Fruit fly (Drosophila melanogaster) whole organism, embryonic: ENCODE results near the gene CG15160.

Source experiments
- Asciz ChIP-seq: fragments of 200-800 bp; sonication (Bioruptor generic); optimal IDR thresholded peaks from 2 replicates; lab custom pipeline; 2017; ENCODE audit warnings: missing biosample characterization, mild to moderate bottlenecking, missing genetic modification characterization, missing genetic modification reagents
- CG10209 ChIP-seq: fragments of 200-800 bp; sonication (Bioruptor generic); optimal IDR thresholded peaks from 3 replicates; lab custom pipeline; 2017; ENCODE audit warnings: missing biosample characterization, mild to moderate bottlenecking, missing genetic modification characterization, missing genetic modification reagents
- CG11560 ChIP-seq: fragments of 200-800 bp; sonication (Bioruptor generic); IDR thresholded peaks from 3 replicates; pipeline ENCODE4 v1.3.6; 2022; ENCODE audit warnings: missing biosample characterization, missing genetic modification characterization
- CG12769 ChIP-seq: fragments of 200-800 bp; sonication (Bioruptor generic); optimal IDR thresholded peaks from 2 replicates; lab custom pipeline; 2019; ENCODE audit warnings: missing biosample characterization, mild to moderate bottlenecking, missing genetic modification characterization, moderate library complexity
- CG14667 ChIP-seq: fragments of 200-800 bp; sonication (Bioruptor generic); IDR thresholded peaks from 2 replicates; pipeline ENCODE4 v1.3.6; 2022; ENCODE audit warnings: missing biosample characterization, missing genetic modification characterization
- CG15514 ChIP-seq: fragments of 200-800 bp; sonication (Bioruptor generic); optimal IDR thresholded peaks from 3 replicates; lab custom pipeline; 2017; ENCODE audit warnings: missing biosample characterization, missing genetic modification characterization, mild to moderate bottlenecking, moderate library complexity, missing genetic modification reagents
- CG17568 ChIP-seq: fragments of 200-800 bp; sonication (Bioruptor generic); optimal IDR thresholded peaks from 2 replicates; lab custom pipeline; 2018; ENCODE audit warnings: missing biosample characterization, mild to moderate bottlenecking, missing genetic modification characterization, moderate library complexity
- CG17612 ChIP-seq: fragments of 200-800 bp; sonication (Bioruptor generic); IDR thresholded peaks from 2 replicates; pipeline ENCODE4 v1.3.6; 2022; ENCODE audit warnings: missing biosample characterization, missing genetic modification characterization
- CG1792 ChIP-seq: fragments of 200-800 bp; sonication (Bioruptor generic); optimal IDR thresholded peaks from 2 replicates; lab custom pipeline; 2016; ENCODE audit warnings: missing biosample characterization, missing genetic modification characterization
- CG2875 ChIP-seq: fragments of 200-800 bp; sonication (Bioruptor generic); optimal IDR thresholded peaks from 2 replicates; lab custom pipeline; 2017; ENCODE audit warnings: missing biosample characterization, mild to moderate bottlenecking, missing genetic modification characterization, missing genetic modification reagents
- CG34376 ChIP-seq: fragments of 200-800 bp; sonication (Bioruptor generic); optimal IDR thresholded peaks from 2 replicates; lab custom pipeline; 2018; ENCODE audit warnings: missing biosample characterization, mild to moderate bottlenecking, missing genetic modification characterization
- CG4404 ChIP-seq: fragments of 200-800 bp; sonication (Bioruptor generic); IDR thresholded peaks from 2 replicates; pipeline ENCODE4 v1.3.6; 2022; ENCODE audit warnings: missing biosample characterization, missing genetic modification characterization
- CG6791 ChIP-seq: fragments of 200-800 bp; sonication (Bioruptor generic); IDR thresholded peaks from 3 replicates; pipeline ENCODE4 v1.3.6; 2022; ENCODE audit warnings: missing biosample characterization, missing genetic modification characterization; ENCODE audit not compliant: partially characterized antibody
- CG8359 ChIP-seq: fragments of 200-800 bp; sonication (Bioruptor generic); optimal IDR thresholded peaks from 2 replicates; lab custom pipeline; 2017; ENCODE audit warnings: missing biosample characterization, mild to moderate bottlenecking, missing genetic modification characterization, borderline replicate concordance
- CG8765 ChIP-seq: fragments of 200-800 bp; sonication (Bioruptor generic); IDR thresholded peaks from 2 replicates; pipeline ENCODE4 v1.3.6; 2022; ENCODE audit warnings: missing biosample characterization, missing genetic modification characterization
- CG9727 ChIP-seq: fragments of 200-800 bp; sonication (Bioruptor generic); optimal IDR thresholded peaks from 3 replicates; lab custom pipeline; 2017; ENCODE audit warnings: missing biosample characterization, mild to moderate bottlenecking, missing genetic modification characterization
- Deaf1 ChIP-seq: fragments of 200-800 bp; optimal IDR thresholded peaks from 3 replicates; lab custom pipeline; 2019; ENCODE audit warnings: missing biosample characterization, mild to moderate bottlenecking, missing genetic modification characterization, moderate library complexity
- Fer1 ChIP-seq: fragments of 200-800 bp; sonication (Bioruptor generic); optimal IDR thresholded peaks from 2 replicates; lab custom pipeline; 2017; ENCODE audit warnings: missing biosample characterization, mild to moderate bottlenecking, missing genetic modification characterization
- Hr78 ChIP-seq, 2 experiments: fragments of 200-800 bp in 1 of 2; fragments of >200 bp in 1 of 2; sonication (Bioruptor generic) in 1 of 2; optimal IDR thresholded peaks; 2 replicates each; lab custom pipeline; 2017 to 2019; ENCODE audit warnings: missing biosample characterization in 2 of 2, missing genetic modification characterization in 2 of 2, mild to moderate bottlenecking in 1 of 2, moderate library complexity in 1 of 2
- Lim3 ChIP-seq: fragments of 200-800 bp; sonication (Bioruptor generic); IDR thresholded peaks from 2 replicates; pipeline ENCODE4 v1.3.6; 2022; ENCODE audit warnings: missing biosample characterization, missing genetic modification characterization
- Neu2 ChIP-seq: fragments of 200-800 bp; sonication (Bioruptor generic); optimal IDR thresholded peaks from 3 replicates; lab custom pipeline; 2016; ENCODE audit warnings: missing biosample characterization, missing genetic modification characterization, borderline replicate concordance
- Oli ChIP-seq: fragments of 200-800 bp; sonication (Bioruptor generic); optimal IDR thresholded peaks from 2 replicates; lab custom pipeline; 2018; ENCODE audit warnings: missing biosample characterization, mild to moderate bottlenecking, missing genetic modification characterization, moderate library complexity
- Vsx1 ChIP-seq: fragments of 200-800 bp; sonication (Bioruptor generic); optimal IDR thresholded peaks from 2 replicates; lab custom pipeline; 2017; ENCODE audit warnings: missing biosample characterization, mild to moderate bottlenecking, missing genetic modification characterization, missing genetic modification reagents
- Xrp1 ChIP-seq: fragments of 200-800 bp; sonication (Bioruptor generic); IDR thresholded peaks from 2 replicates; pipeline ENCODE4 v1.3.6; 2022; ENCODE audit warnings: missing biosample characterization, missing genetic modification characterization
- ap ChIP-seq: fragments of 200-800 bp; sonication (Bioruptor generic); IDR thresholded peaks from 2 replicates; pipeline ENCODE4 v1.3.6; 2022; ENCODE audit warnings: missing biosample characterization, missing genetic modification characterization
- caup ChIP-seq: fragments of 200-800 bp; sonication (Bioruptor generic); optimal IDR thresholded peaks from 3 replicates; lab custom pipeline; 2017; ENCODE audit warnings: missing biosample characterization, mild to moderate bottlenecking, missing genetic modification characterization, moderate library complexity; ENCODE audit not compliant: severe bottlenecking
- cwo ChIP-seq: fragments of 200-800 bp; sonication (Bioruptor generic); optimal IDR thresholded peaks from 3 replicates; lab custom pipeline; 2017; ENCODE audit warnings: missing biosample characterization, missing genetic modification characterization, mild to moderate bottlenecking, moderate library complexity, missing genetic modification reagents
- da ChIP-seq: fragments of 200-800 bp; sonication (Bioruptor generic); optimal IDR thresholded peaks from 2 replicates; lab custom pipeline; 2016; ENCODE audit warnings: missing biosample characterization, missing genetic modification characterization
- dan ChIP-seq: fragments of 200-800 bp; sonication (Bioruptor generic); IDR thresholded peaks from 2 replicates; pipeline ENCODE4 v1.3.6; 2022; ENCODE audit warnings: missing biosample characterization, missing genetic modification characterization
- danr ChIP-seq: fragments of 200-800 bp; sonication (Bioruptor generic); IDR thresholded peaks from 2 replicates; pipeline ENCODE4 v1.3.6; 2022; ENCODE audit warnings: missing biosample characterization, missing genetic modification characterization
- ftz-f1 ChIP-seq: fragments of 200-800 bp; sonication (Bioruptor generic); optimal IDR thresholded peaks from 2 replicates; lab custom pipeline; 2016; ENCODE audit warnings: missing biosample characterization, missing genetic modification characterization
- gem ChIP-seq: fragments of 200-800 bp; sonication (Bioruptor generic); optimal IDR thresholded peaks from 2 replicates; lab custom pipeline; 2019; ENCODE audit warnings: missing biosample characterization, mild to moderate bottlenecking, missing genetic modification characterization, moderate library complexity
- hb ChIP-seq: fragments of 200-800 bp; sonication (Bioruptor generic); IDR thresholded peaks from 3 replicates; pipeline ENCODE4 v1.3.6; 2022; ENCODE audit warnings: missing biosample characterization, missing genetic modification characterization; ENCODE audit not compliant: partially characterized antibody
- hbn ChIP-seq: fragments of 200-800 bp; sonication (Bioruptor generic); IDR thresholded peaks from 2 replicates; pipeline ENCODE4 v1.3.6; 2022; ENCODE audit warnings: missing biosample characterization, missing genetic modification characterization; ENCODE audit not compliant: partially characterized antibody
- hkb ChIP-seq, 2 experiments: fragments of 200-800 bp in 1 of 2; fragments of >200 bp in 1 of 2; sonication (Bioruptor generic) in 1 of 2; IDR thresholded peaks in 1 of 2; optimal IDR thresholded peaks in 1 of 2; 2 replicates each; pipeline versions ENCODE4 v1.3.6 to Lab custom; 2017 to 2022; ENCODE audit warnings: missing biosample characterization in 1 of 2, missing genetic modification characterization in 1 of 2
- ind ChIP-seq: fragments of 200-800 bp; sonication (Bioruptor generic); optimal IDR thresholded peaks from 3 replicates; lab custom pipeline; 2016; ENCODE audit warnings: missing biosample characterization, missing genetic modification characterization
- jumu ChIP-seq: fragments of 200-800 bp; sonication (Bioruptor generic); optimal IDR thresholded peaks from 3 replicates; lab custom pipeline; 2016; ENCODE audit warnings: missing biosample characterization, missing genetic modification characterization
- knrl ChIP-seq: fragments of 200-800 bp; sonication (Bioruptor generic); IDR thresholded peaks from 3 replicates; pipeline ENCODE4 v1.3.6; 2022; ENCODE audit warnings: missing biosample characterization, missing genetic modification characterization; ENCODE audit not compliant: partially characterized antibody
- mam ChIP-seq: fragments of 200-800 bp; sonication (Bioruptor generic); optimal IDR thresholded peaks from 3 replicates; lab custom pipeline; 2016; ENCODE audit warnings: missing biosample characterization, missing genetic modification characterization
- pb ChIP-seq: fragments of 200-800 bp; sonication (Bioruptor generic); optimal IDR thresholded peaks from 3 replicates; lab custom pipeline; 2016; ENCODE audit warnings: missing biosample characterization, missing genetic modification characterization
- phol ChIP-seq: fragments of 200-800 bp; sonication (Bioruptor generic); optimal IDR thresholded peaks from 3 replicates; lab custom pipeline; 2018; ENCODE audit warnings: missing biosample characterization, mild to moderate bottlenecking, missing genetic modification characterization, moderate library complexity
- psq ChIP-seq: fragments of 200-800 bp; sonication (Bioruptor generic); optimal IDR thresholded peaks from 2 replicates; lab custom pipeline; 2017; ENCODE audit warnings: missing biosample characterization, missing genetic modification characterization
- slbo ChIP-seq: fragments of 200-800 bp; sonication (Bioruptor generic); IDR thresholded peaks from 2 replicates; pipeline ENCODE4 v1.3.6; 2022; ENCODE audit warnings: missing biosample characterization, missing genetic modification characterization
- sr ChIP-seq: fragments of 200-800 bp; sonication (Bioruptor generic); IDR thresholded peaks from 3 replicates; pipeline ENCODE4 v1.3.6; 2022; ENCODE audit warnings: missing biosample characterization, missing genetic modification characterization
- stc ChIP-seq: fragments of 200-800 bp; sonication (Bioruptor generic); IDR thresholded peaks from 2 replicates; pipeline ENCODE4 v1.3.6; 2022; ENCODE audit warnings: missing biosample characterization, missing genetic modification characterization
- tio ChIP-seq: fragments of 200-800 bp; sonication (Bioruptor generic); optimal IDR thresholded peaks from 2 replicates; lab custom pipeline; 2017; ENCODE audit warnings: missing biosample characterization, missing genetic modification characterization, inconsistent platforms
- yki ChIP-seq: fragments of >200 bp; optimal IDR thresholded peaks from 3 replicates; lab custom pipeline; 2018
- zen ChIP-seq: fragments of 200-800 bp; sonication (Bioruptor generic); optimal IDR thresholded peaks from 3 replicates; lab custom pipeline; 2018; ENCODE audit warnings: missing biosample characterization, mild to moderate bottlenecking, missing genetic modification characterization, moderate library complexity
- zf30C ChIP-seq: fragments of 200-800 bp; sonication (Bioruptor generic); optimal IDR thresholded peaks from 3 replicates; lab custom pipeline; 2018; ENCODE audit warnings: missing biosample characterization, mild to moderate bottlenecking, missing genetic modification characterization

CG15160 gene

dm6 chr2L:18557965-18558537 is 32.6 kb upstream of the CG15160 start (continued):
- TF ChIP-seq CG9727 (peak; percentile 75), zf30C (GFP tag; lab: Kevin White, UChicago) (no peak), Hr78 (GFP tag; optimal IDR thresholded peaks at IDR 0.05; lab: Kevin White, UChicago) (peak in 1 of 2 experiments; percentile 59), ind (GFP tag; lab: Kevin White, UChicago) (peak; percentile 73), Vsx1 (GFP tag; lab: Kevin White, UChicago) (peak; percentile 41), Deaf1 (peak; percentile 29), hkb (optimal IDR thresholded peaks at IDR 0.05; lab: Kevin White, UChicago) (no peak), hkb (GFP tag; IDR thresholded peaks at IDR 0.05; lab: Robert Waterston, UW) (peak; percentile 92), CG17568 (GFP tag; lab: Kevin White, UChicago) (peak; percentile 47), Asciz (peak; percentile 74), CG15514 (GFP tag; lab: Kevin White, UChicago) (peak; percentile 62), mam (GFP tag; lab: Kevin White, UChicago) (peak; percentile 47), hbn (GFP tag; lab: Robert Waterston, UW) (no peak), Lim3 (peak; percentile 81), da (no peak), CG2875 (peak; percentile 28), stc (GFP tag; lab: Robert Waterston, UW) (peak; percentile 74), Neu2 (no peak), sr (GFP tag; lab: Robert Waterston, UW) (peak; percentile 68), danr (GFP tag; lab: Robert Waterston, UW) (peak; percentile 61), zen (tag; lab: Kevin White, UChicago) (no peak), CG11560 (tag; lab: Robert Waterston, UW) (0 out of 3 replicates have a peak, but pooled peaks have one; percentile 23), hb (no peak), psq (GFP tag; lab: Kevin White, UChicago) (no peak), knrl (no peak), CG34376 (GFP tag; lab: Kevin White, UChicago) (no peak), slbo (peak; percentile 87), CG1792 (GFP tag; lab: Kevin White, UChicago) (no peak), phol (peak; percentile 72), yki (no peak), CG14667 (GFP tag; lab: Robert Waterston, UW) (no peak), Fer1 (peak; percentile 83), CG8359 (GFP tag; lab: Kevin White, UChicago) (no peak), CG10209 (peak; percentile 76), CG8765 (no peak), CG4404 (GFP tag; lab: Robert Waterston, UW) (no peak), CG6791 (GFP tag; lab: Robert Waterston, UW) (no peak), ap (GFP tag; lab: Robert Waterston, UW) (peak; percentile 82), tio (GFP tag; lab: Kevin White, UChicago) (peak; percentile 57), caup (GFP tag; lab: Kevin White, UChicago) (peak; percentile 78), ftz-f1 (GFP tag; lab: Kevin White, UChicago) (no peak), jumu (GFP tag; lab: Kevin White, UChicago) (no peak), Xrp1 (GFP tag; lab: Robert Waterston, UW) (peak; percentile 79), cwo (GFP tag; lab: Kevin White, UChicago) (peak; percentile 82), pb (GFP tag; lab: Kevin White, UChicago) (no peak), gem (peak; percentile 88), Oli (tag; lab: Kevin White, UChicago) (peak; percentile 78), CG17612 (GFP tag; lab: Robert Waterston, UW) (peak; percentile 46; the same call in 1 of the 2 replicates), CG12769 (tag; lab: Kevin White, UChicago) (peak; percentile 64), dan (GFP tag; lab: Robert Waterston, UW) (no peak)
